Worm (Caenorhabditis elegans): Measurements from ENCODE around the gene cst-2.
A peak's percentile ranks its signal among the peaks of the same experiment; 100 is the strongest.

Gene cst-2

ce11 chrX:4364877-4365276 is 29.0 kb upstream of the cst-2 start, which contains the start of gene F14H12.8:
TSS of gene F14H12.8 (minus strand) at chrX:4364977.
- TF ChIP-seq sea-2 (GFP tag; optimal IDR thresholded peaks at IDR 0.05) (no peak), zag-1 (tag; optimal IDR thresholded peaks at IDR 0.05) (no peak), nhr-76 (tag; optimal IDR thresholded peaks at IDR 0.05) (no peak), lsy-12 (tag; optimal IDR thresholded peaks at IDR 0.05) (no peak), ama-1 (optimal IDR thresholded peaks at IDR 0.05) (no peak), eor-1 (tag; optimal IDR thresholded peaks at IDR 0.05) (no peak), nhr-12 (tag; optimal IDR thresholded peaks at IDR 0.05) (no peak), fkh-2 (tag; optimal IDR thresholded peaks at IDR 0.05) (no peak), daf-12 (tag; optimal IDR thresholded peaks at IDR 0.05) (no peak), elt-2 (tag; optimal IDR thresholded peaks at IDR 0.05) (no peak), tbx-2 (tag; optimal IDR thresholded peaks at IDR 0.05) (no peak), pha-4 (tag; optimal IDR thresholded peaks at IDR 0.05) (no peak), lin-39 (tag; optimal IDR thresholded peaks at IDR 0.05) (no peak), unc-39 (tag; optimal IDR thresholded peaks at IDR 0.05) (no peak), egl-5 (tag; optimal IDR thresholded peaks at IDR 0.05) (no peak), skn-1 (tag; optimal IDR thresholded peaks at IDR 0.05) (no peak), lin-15B (tag; optimal IDR thresholded peaks at IDR 0.05) (no peak), nhr-25 (tag; optimal IDR thresholded peaks at IDR 0.05) (no peak), nhr-23 (tag; optimal IDR thresholded peaks at IDR 0.05) (no peak), egl-27 (tag; optimal IDR thresholded peaks at IDR 0.05) (no peak)

ce11 chrX:4363200-4363599 is 27.4 kb upstream of the cst-2 start, which contains the start of gene F14H12.17:
TSS of gene F14H12.17 (minus strand) at chrX:4363300.
- TF ChIP-seq ama-1 (optimal IDR thresholded peaks at IDR 0.05) (no peak), nhr-237 (tag; optimal IDR thresholded peaks at IDR 0.05) (no peak), aly-2 (tag; optimal IDR thresholded peaks at IDR 0.05) (no peak), zag-1 (tag; optimal IDR thresholded peaks at IDR 0.05) (no peak), fkh-2 (tag; optimal IDR thresholded peaks at IDR 0.05) (no peak), nhr-28 (tag; optimal IDR thresholded peaks at IDR 0.05) (no peak), nfya-1 (tag; optimal IDR thresholded peaks at IDR 0.05; ENCODE audit: insufficient read depth) (no peak), tbx-2 (tag; optimal IDR thresholded peaks at IDR 0.05) (no peak), eor-1 (tag; optimal IDR thresholded peaks at IDR 0.05) (no peak), elt-2 (tag; optimal IDR thresholded peaks at IDR 0.05) (no peak), egl-5 (tag; optimal IDR thresholded peaks at IDR 0.05) (no peak)

ce11 chrX:4362522-4362921 is 26.7 kb upstream of the cst-2 start, which contains the start of gene F14H12.7:
TSS of gene F14H12.7 (minus strand) at chrX:4362622.
- TF ChIP-seq unc-39 (tag; optimal IDR thresholded peaks at IDR 0.05) (no peak), lsy-12 (tag; optimal IDR thresholded peaks at IDR 0.05) (no peak)

- TF ChIP-seq elt-2 (tag; optimal IDR thresholded peaks at IDR 0.05) (peak; percentile 61), mdl-1 (tag; optimal IDR thresholded peaks at IDR 0.05) (no peak)
Observed at ce11 chrX:4359030-4359429, 23.2 kb upstream of the cst-2 start.

- TF ChIP-seq aly-2 (tag; optimal IDR thresholded peaks at IDR 0.05) (no peak), daf-12 (tag; optimal IDR thresholded peaks at IDR 0.05) (no peak), nhr-77 (tag; optimal IDR thresholded peaks at IDR 0.05) (no peak), R02D3.7 (tag; optimal IDR thresholded peaks at IDR 0.05) (no peak), ztf-4 (tag; optimal IDR thresholded peaks at IDR 0.05) (no peak), nhr-67 (tag; optimal IDR thresholded peaks at IDR 0.05) (no peak), ceh-82 (tag; optimal IDR thresholded peaks at IDR 0.05) (no peak), fos-1 (tag; optimal IDR thresholded peaks at IDR 0.05) (no peak), unc-39 (tag; optimal IDR thresholded peaks at IDR 0.05) (no peak), egl-27 (tag; optimal IDR thresholded peaks at IDR 0.05) (no peak), skn-1 (tag; optimal IDR thresholded peaks at IDR 0.05) (no peak)
Observed at ce11 chrX:4357467-4357866, 21.6 kb upstream of the cst-2 start, which contains the start of gene F14H12.6. TSS of gene F14H12.6 (minus strand) at chrX:4357567.

ce11 chrX:4353318-4353717 is 17.5 kb upstream of the cst-2 start, which contains the start of gene col-165:
TSS of gene col-165 (plus strand) at chrX:4353618.
- TF ChIP-seq pqm-1 (tag; optimal IDR thresholded peaks at IDR 0.05) (no peak), ceh-82 (tag; optimal IDR thresholded peaks at IDR 0.05) (no peak), elt-1 (tag; optimal IDR thresholded peaks at IDR 0.05) (no peak), jun-1 (tag; optimal IDR thresholded peaks at IDR 0.05) (no peak), nhr-237 (tag; optimal IDR thresholded peaks at IDR 0.05) (no peak), skn-1 (tag; optimal IDR thresholded peaks at IDR 0.05) (no peak), fkh-10 (GFP tag; optimal IDR thresholded peaks at IDR 0.05) (no peak), mml-1 (tag; optimal IDR thresholded peaks at IDR 0.05) (no peak), nhr-43 (tag; optimal IDR thresholded peaks at IDR 0.05; ENCODE audit: poor library complexity, severe bottlenecking) (no peak)
